Worm (Caenorhabditis elegans) whole organism, L4 larva: ENCODE data around the gene C54F6.5.

ENCODE experiments used
- ces-1 ChIP-seq: fragments of 150-350 bp; sonication (generic microtip); optimal IDR thresholded peaks from 4 replicates; lab custom pipeline; 2014; ENCODE audit warnings: missing biosample characterization, missing genetic modification reagents, missing genetic modification characterization
- unc-39 ChIP-seq: sonication (generic microtip); optimal IDR thresholded peaks from 2 replicates; lab custom pipeline; 2017; ENCODE audit warnings: missing biosample characterization, missing genetic modification characterization
- ztf-11 ChIP-seq: fragments of 150-350 bp; optimal IDR thresholded peaks from 2 replicates; lab custom pipeline; 2014; ENCODE audit warnings: missing biosample characterization, missing genetic modification characterization

ce11 chrV:7487518-7487917 lies 41.4 kb upstream of the C54F6.5 start, which contains the start of gene srbc-7:
- TF ChIP-seq unc-39 (tag; lab: Kevin White, UChicago) (no peak), ztf-11 (no peak), ces-1 (GFP tag; lab: Kevin White, UChicago) (no peak)
